Worm (Caenorhabditis elegans): ENCODE measurements around the gene gly-12.

The gly-12 gene

ce11 chrX:7507141-7507540, 21.5 kb downstream of the gly-12 start (continued):
- TF ChIP-seq D2030.7 (GFP tag; IDR thresholded peaks at IDR 0.05) = peak; percentile 34; the same call in 1 of the 2 replicates
- no peak for TF ChIP-seq aptf-2 (GFP tag; conservative IDR thresholded peaks at IDR 0.05)
- TF ChIP-seq unc-130 (GFP tag; optimal IDR thresholded peaks at IDR 0.05) = peak; percentile 29
- no peak for TF ChIP-seq xnd-1 (tag; optimal IDR thresholded peaks at IDR 0.05)
- TF ChIP-seq snpc-4 (GFP tag; optimal IDR thresholded peaks at IDR 0.05) = no peak
- TF ChIP-seq snpc-4 (tag; optimal IDR thresholded peaks at IDR 0.05) = no peak
- TF ChIP-seq ZK185.1 (tag; optimal IDR thresholded peaks at IDR 0.05; ENCODE audit: poor library complexity, severe bottlenecking) = peak; percentile 51
- TF ChIP-seq aptf-3 (GFP tag; IDR thresholded peaks at IDR 0.05) = no peak
- no peak for TF ChIP-seq snpc-1.1 (tag; optimal IDR thresholded peaks at IDR 0.05; ENCODE audit: insufficient read depth)
- peak; percentile 79 for TF ChIP-seq die-1 (tag; optimal IDR thresholded peaks at IDR 0.05)
- no peak for TF ChIP-seq efl-1 (GFP tag; optimal IDR thresholded peaks at IDR 0.05)
- TF ChIP-seq athp-1 (tag; optimal IDR thresholded peaks at IDR 0.05) = no peak
- no peak for TF ChIP-seq nfyb-1 (GFP tag; IDR thresholded peaks at IDR 0.05)
- TF ChIP-seq lsl-1 (GFP tag; optimal IDR thresholded peaks at IDR 0.05) = no peak
- TF ChIP-seq F33H1.4 (GFP tag; IDR thresholded peaks at IDR 0.05) = no peak
- peak; percentile 65 for TF ChIP-seq him-1 (tag; optimal IDR thresholded peaks at IDR 0.05)
- TF ChIP-seq rcor-1 (GFP tag; IDR thresholded peaks at IDR 0.05) = no peak
- TF ChIP-seq hrde-1 (tag; optimal IDR thresholded peaks at IDR 0.05; ENCODE audit: borderline replicate concordance) = peak; percentile 36
- TF ChIP-seq F49E8.2 (tag; optimal IDR thresholded peaks at IDR 0.05; ENCODE audit: insufficient read depth) = no peak
- TF ChIP-seq madf-3 (GFP tag; IDR thresholded peaks at IDR 0.05) = no peak
- TF ChIP-seq ceh-100 (GFP tag; IDR thresholded peaks at IDR 0.05) = no peak
- no peak for TF ChIP-seq Y53F4B.3 (GFP tag; IDR thresholded peaks at IDR 0.05)
- TF ChIP-seq attf-5 (GFP tag; optimal IDR thresholded peaks at IDR 0.05) = peak; percentile 7
- TF ChIP-seq repo-1 (tag; optimal IDR thresholded peaks at IDR 0.05) = no peak
- no peak for TF ChIP-seq sdz-38 (tag; optimal IDR thresholded peaks at IDR 0.05)

ce11 chrX:7512714-7513113, 27.1 kb downstream of the gly-12 start:
- TF ChIP-seq madf-3 (GFP tag; IDR thresholded peaks at IDR 0.05) (no peak), sea-2 (GFP tag; IDR thresholded peaks at IDR 0.05) (no peak), attf-6 (GFP tag; IDR thresholded peaks at IDR 0.05) (no peak), unc-62 (GFP tag; optimal IDR thresholded peaks at IDR 0.05) (no peak), rcor-1 (GFP tag; IDR thresholded peaks at IDR 0.05) (no peak), C17E4.6 (GFP tag; IDR thresholded peaks at IDR 0.05) (no peak)

ce11 chrX:7519569-7519968, 33.9 kb downstream of the gly-12 start, which contains the start of gene chts-1:
Gene chts-1, minus strand, starts transcription at chrX:7519669.
- TF ChIP-seq hmg-20 (GFP tag; IDR thresholded peaks at IDR 0.05) (no peak), let-526 (GFP tag; IDR thresholded peaks at IDR 0.05) (no peak), egl-18 (GFP tag; IDR thresholded peaks at IDR 0.05) (no peak), madf-6 (GFP tag; IDR thresholded peaks at IDR 0.05) (no peak), B0336.3 (GFP tag; IDR thresholded peaks at IDR 0.05) (no peak), B0035.1 (tag; optimal IDR thresholded peaks at IDR 0.05) (no peak), repo-1 (tag; optimal IDR thresholded peaks at IDR 0.05) (no peak), K12H6.12 (tag; optimal IDR thresholded peaks at IDR 0.05) (no peak)

- TF ChIP-seq F10E7.11 (tag; optimal IDR thresholded peaks at IDR 0.05) = no peak
- TF ChIP-seq rcor-1 (GFP tag; IDR thresholded peaks at IDR 0.05) = no peak
- no peak for TF ChIP-seq ceh-91 (GFP tag; IDR thresholded peaks at IDR 0.05)
- TF ChIP-seq tbp1 (GFP tag; optimal IDR thresholded peaks at IDR 0.05) = no peak
- no peak for TF ChIP-seq ama-1 (optimal IDR thresholded peaks at IDR 0.05)
- TF ChIP-seq ama-1 (GFP tag; optimal IDR thresholded peaks at IDR 0.05) = no peak
- no peak for TF ChIP-seq him-1 (tag; optimal IDR thresholded peaks at IDR 0.05)
- TF ChIP-seq ceh-40 (GFP tag; IDR thresholded peaks at IDR 0.05) = no peak
- no peak for TF ChIP-seq ets-4 (GFP tag; optimal IDR thresholded peaks at IDR 0.05)
- no peak for TF ChIP-seq madf-6 (GFP tag; IDR thresholded peaks at IDR 0.05)
- TF ChIP-seq Y95B8A.8 (GFP tag; IDR thresholded peaks at IDR 0.05) = no peak
- TF ChIP-seq athp-1 (tag; optimal IDR thresholded peaks at IDR 0.05) = no peak
- no peak for TF ChIP-seq Y56A3A.18 (GFP tag; IDR thresholded peaks at IDR 0.05)
- no peak for TF ChIP-seq sptf-2 (GFP tag; optimal IDR thresholded peaks at IDR 0.05)
- no peak for TF ChIP-seq B0261.1 (tag; optimal IDR thresholded peaks at IDR 0.05)
- TF ChIP-seq B0336.3 (GFP tag; IDR thresholded peaks at IDR 0.05) = no peak
These were observed 36.9 kb downstream of the gly-12 start for ce11 chrX:7522595-7522994.

All from whole organism, young adult.